Worm (Caenorhabditis elegans): ENCODE results near the gene prdx-6.

DNA sequence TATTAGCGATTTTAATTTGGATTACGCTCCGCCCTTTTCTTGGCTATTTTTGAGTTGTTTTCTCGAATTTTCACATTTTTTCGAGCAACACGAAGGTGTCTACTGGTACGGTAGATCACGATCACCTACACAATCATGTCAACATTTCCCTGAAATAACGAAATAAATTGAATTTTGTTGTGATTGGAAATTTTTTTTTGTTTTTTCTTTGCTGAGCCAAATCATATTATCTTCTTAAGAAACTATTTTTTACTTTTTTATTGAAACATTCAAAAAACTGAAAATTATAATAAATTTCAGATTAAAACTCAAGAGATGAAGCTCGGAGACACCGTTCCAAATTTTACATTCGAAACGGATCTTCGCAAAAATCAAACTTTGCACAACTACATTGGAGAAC, at the start of gene prdx-6:
- TF ChIP-seq nhr-77 (tag; optimal IDR thresholded peaks at IDR 0.05) (no peak), ama-1 (optimal IDR thresholded peaks at IDR 0.05) (no peak), nfya-1 (tag; optimal IDR thresholded peaks at IDR 0.05; ENCODE audit: insufficient read depth) (no peak), hmg-11 (tag; optimal IDR thresholded peaks at IDR 0.05) (no peak), tbx-2 (tag; optimal IDR thresholded peaks at IDR 0.05) (no peak), elt-3 (tag; optimal IDR thresholded peaks at IDR 0.05) (no peak), fkh-10 (GFP tag; optimal IDR thresholded peaks at IDR 0.05) (no peak), egl-27 (tag; optimal IDR thresholded peaks at IDR 0.05) (no peak), nhr-12 (tag; optimal IDR thresholded peaks at IDR 0.05) (no peak), skn-1 (tag; optimal IDR thresholded peaks at IDR 0.05) (no peak), ztf-11 (tag; optimal IDR thresholded peaks at IDR 0.05) (no peak)

All from whole organism, L3 larva.